Worm (Caenorhabditis elegans) whole organism, young adult: ENCODE measurements around the gene aps-1.

Experiments used
- B0019.2 ChIP-seq: fragments of 200-800 bp; sonication (Bioruptor generic); conservative IDR thresholded peaks from 2 replicates; pipeline ENCODE4 v1.3.6; 2022; ENCODE audit warnings: missing genetic modification reagents, missing genetic modification characterization, missing compliant biosample characterization
- C06A6.2 ChIP-seq: fragments of 200-800 bp; sonication (Bioruptor generic); conservative IDR thresholded peaks from 2 replicates; pipeline ENCODE4 v1.3.6; 2022; ENCODE audit warnings: missing genetic modification characterization, missing compliant biosample characterization
- C17E4.6 ChIP-seq: fragments of 200-800 bp; sonication (Bioruptor generic); IDR thresholded peaks from 2 replicates; pipeline ENCODE4 v1.3.6; 2022; ENCODE audit warnings: missing genetic modification reagents, missing genetic modification characterization, missing compliant biosample characterization
- F23B12.7 ChIP-seq: sonication (generic microtip); optimal IDR thresholded peaks from 2 replicates; lab custom pipeline; 2017; ENCODE audit warnings: missing genetic modification characterization, mild to moderate bottlenecking, missing compliant biosample characterization, antibody characterized with exemption, moderate library complexity; ENCODE audit not compliant: insufficient read depth
- F33H1.4 ChIP-seq: fragments of 200-800 bp; sonication (Bioruptor generic); IDR thresholded peaks from 2 replicates; pipeline ENCODE4 v1.3.6; 2022; ENCODE audit warnings: missing genetic modification reagents, missing genetic modification characterization, missing compliant biosample characterization
- F39B2.1 ChIP-seq: fragments of 200-800 bp; sonication (Bioruptor generic); IDR thresholded peaks from 2 replicates; pipeline ENCODE4 v1.3.6; 2022; ENCODE audit warnings: missing genetic modification reagents, missing genetic modification characterization, missing compliant biosample characterization
- F55B11.4 ChIP-seq: sonication (generic microtip); optimal IDR thresholded peaks from 2 replicates; lab custom pipeline; 2016; ENCODE audit warnings: missing compliant biosample characterization, missing genetic modification characterization, borderline replicate concordance; ENCODE audit not compliant: insufficient read depth
- F57A8.1 ChIP-seq: fragments of 200-800 bp; sonication (Bioruptor generic); optimal IDR thresholded peaks from 2 replicates; lab custom pipeline; 2018; ENCODE audit warnings: mild to moderate bottlenecking, missing genetic modification characterization, moderate library complexity, missing compliant biosample characterization
- K12H6.12 ChIP-seq: fragments of 200-800 bp; sonication (Bioruptor generic); optimal IDR thresholded peaks from 2 replicates; lab custom pipeline; 2018; ENCODE audit warnings: mild to moderate bottlenecking, missing genetic modification characterization, missing compliant biosample characterization
- T07F8.4 ChIP-seq: sonication (generic microtip); optimal IDR thresholded peaks from 2 replicates; lab custom pipeline; 2016; ENCODE audit warnings: mild to moderate bottlenecking, missing genetic modification characterization, moderate library complexity, missing compliant biosample characterization
- Y56A3A.18 ChIP-seq: fragments of 200-800 bp; sonication (Bioruptor generic); IDR thresholded peaks from 2 replicates; pipeline ENCODE4 v1.3.6; 2022; ENCODE audit warnings: missing genetic modification reagents, missing genetic modification characterization, missing compliant biosample characterization
- Y95B8A.8 ChIP-seq: fragments of 200-800 bp; sonication (Bioruptor generic); IDR thresholded peaks from 2 replicates; pipeline ENCODE4 v1.3.6; 2022; ENCODE audit warnings: missing genetic modification reagents, missing genetic modification characterization, missing compliant biosample characterization
- akir-1 ChIP-seq: fragments of 200-800 bp; sonication (Bioruptor generic); optimal IDR thresholded peaks from 2 replicates; lab custom pipeline; 2018; ENCODE audit warnings: mild to moderate bottlenecking, missing genetic modification characterization, moderate library complexity, missing compliant biosample characterization
- aptf-2 ChIP-seq: fragments of 200-800 bp; sonication (Bioruptor generic); conservative IDR thresholded peaks from 2 replicates; pipeline ENCODE4 v1.3.6; 2022; ENCODE audit warnings: missing genetic modification reagents, missing genetic modification characterization, missing compliant biosample characterization
- atf-7 ChIP-seq: sonication (generic microtip); optimal IDR thresholded peaks from 2 replicates; lab custom pipeline; 2017; ENCODE audit warnings: mild to moderate bottlenecking, missing genetic modification characterization, missing compliant biosample characterization
- bed-1 ChIP-seq: fragments of 200-800 bp; sonication (Bioruptor generic); IDR thresholded peaks from 2 replicates; pipeline ENCODE4 v1.3.6; 2022; ENCODE audit warnings: missing genetic modification reagents, missing genetic modification characterization, missing compliant biosample characterization
- ceh-58 ChIP-seq: fragments of 200-800 bp; sonication (Bioruptor generic); IDR thresholded peaks from 2 replicates; pipeline ENCODE4 v1.3.6; 2022; ENCODE audit warnings: missing genetic modification characterization, missing compliant biosample characterization
- die-1 ChIP-seq: sonication (generic microtip); optimal IDR thresholded peaks from 2 replicates; lab custom pipeline; 2016; ENCODE audit warnings: missing genotype, mild to moderate bottlenecking, missing genetic modification characterization, missing compliant biosample characterization
- egl-18 ChIP-seq: fragments of 200-800 bp; sonication (Bioruptor generic); IDR thresholded peaks from 2 replicates; pipeline ENCODE4 v1.3.6; 2022; ENCODE audit warnings: missing genetic modification reagents, missing genetic modification characterization, missing compliant biosample characterization
- egl-44 ChIP-seq: fragments of 200-800 bp; sonication (Bioruptor generic); IDR thresholded peaks from 2 replicates; pipeline ENCODE4 v1.3.6; 2022; ENCODE audit warnings: missing genetic modification reagents, missing genetic modification characterization, missing compliant biosample characterization
- egrh-3 ChIP-seq: fragments of 200-800 bp; sonication (Bioruptor generic); IDR thresholded peaks from 2 replicates; pipeline ENCODE4 v1.3.6; 2022; ENCODE audit warnings: missing genetic modification reagents, missing genetic modification characterization, missing compliant biosample characterization
- ets-4 ChIP-seq: fragments of 200-800 bp; sonication (Bioruptor generic); optimal IDR thresholded peaks from 2 replicates; lab custom pipeline; 2018; ENCODE audit warnings: mild to moderate bottlenecking, missing genetic modification characterization, missing compliant biosample characterization
- him-1 ChIP-seq: sonication (generic microtip); optimal IDR thresholded peaks from 2 replicates; lab custom pipeline; 2016; ENCODE audit warnings: missing genotype, missing genetic modification reagents, missing genetic modification characterization, missing compliant biosample characterization
- hlh-26 ChIP-seq: fragments of 200-800 bp; sonication (Bioruptor generic); conservative IDR thresholded peaks from 2 replicates; pipeline ENCODE4 v1.3.6; 2022; ENCODE audit warnings: missing genetic modification reagents, missing genetic modification characterization, missing compliant biosample characterization
- hmg-20 ChIP-seq: fragments of 200-800 bp; sonication (Bioruptor generic); IDR thresholded peaks from 2 replicates; pipeline ENCODE4 v1.3.6; 2022; ENCODE audit warnings: missing genetic modification reagents, missing genetic modification characterization, missing compliant biosample characterization
- hrde-1 ChIP-seq: sonication (generic microtip); optimal IDR thresholded peaks from 2 replicates; lab custom pipeline; 2016; ENCODE audit warnings: missing genetic modification characterization, mild to moderate bottlenecking, missing compliant biosample characterization, moderate library complexity, missing genotype, missing genetic modification reagents, borderline replicate concordance
- lin-26 ChIP-seq: fragments of 200-800 bp; sonication (Bioruptor generic); IDR thresholded peaks from 2 replicates; pipeline ENCODE4 v1.3.6; 2022; ENCODE audit warnings: missing genetic modification reagents, missing genetic modification characterization, missing compliant biosample characterization
- lin-40 ChIP-seq: sonication (generic microtip); optimal IDR thresholded peaks from 2 replicates; lab custom pipeline; 2016; ENCODE audit warnings: missing genetic modification characterization, mild to moderate bottlenecking, missing compliant biosample characterization, missing genotype, missing genetic modification reagents
- lin-54 ChIP-seq: fragments of 200-800 bp; sonication (Bioruptor generic); optimal IDR thresholded peaks from 2 replicates; lab custom pipeline; 2018; ENCODE audit warnings: mild to moderate bottlenecking, missing genetic modification characterization, missing compliant biosample characterization
- lir-1 ChIP-seq: fragments of 200-800 bp; sonication (Bioruptor generic); conservative IDR thresholded peaks from 2 replicates; pipeline ENCODE4 v1.3.6; 2022; ENCODE audit warnings: missing genetic modification reagents, missing genetic modification characterization, missing compliant biosample characterization
- lsy-27 ChIP-seq: sonication (generic microtip); optimal IDR thresholded peaks from 2 replicates; lab custom pipeline; 2017; ENCODE audit warnings: missing genetic modification characterization, mild to moderate bottlenecking, missing compliant biosample characterization, antibody characterized with exemption, missing genotype, borderline replicate concordance; ENCODE audit not compliant: insufficient read depth
- madf-10 ChIP-seq: sonication (generic microtip); optimal IDR thresholded peaks from 2 replicates; lab custom pipeline; 2016; ENCODE audit warnings: mild to moderate bottlenecking, missing genetic modification characterization, missing compliant biosample characterization
- mel-28 ChIP-seq: sonication (generic microtip); optimal IDR thresholded peaks from 2 replicates; lab custom pipeline; 2016; ENCODE audit warnings: borderline replicate concordance, mild to moderate bottlenecking, missing genetic modification characterization, missing compliant biosample characterization
- mxl-1 ChIP-seq: sonication (generic microtip); optimal IDR thresholded peaks from 2 replicates; lab custom pipeline; 2016; ENCODE audit warnings: missing genetic modification characterization, missing compliant biosample characterization
- nfya-1 ChIP-seq: sonication (generic microtip); optimal IDR thresholded peaks from 2 replicates; lab custom pipeline; 2017; ENCODE audit warnings: antibody characterized with exemption, missing compliant biosample characterization, missing genetic modification characterization, borderline replicate concordance; ENCODE audit not compliant: insufficient read depth
- nfya-2 ChIP-seq: fragments of 200-800 bp; sonication (Bioruptor generic); IDR thresholded peaks from 2 replicates; pipeline ENCODE4 v1.3.6; 2022; ENCODE audit warnings: missing genetic modification reagents, missing genetic modification characterization, missing compliant biosample characterization
- nfyb-1 ChIP-seq: fragments of 200-800 bp; sonication (Bioruptor generic); IDR thresholded peaks from 2 replicates; pipeline ENCODE4 v1.3.6; 2022; ENCODE audit warnings: missing genetic modification reagents, missing genetic modification characterization, missing compliant biosample characterization
- nhr-179 ChIP-seq: sonication (generic microtip); optimal IDR thresholded peaks from 2 replicates; lab custom pipeline; 2016; ENCODE audit warnings: mild to moderate bottlenecking, missing genetic modification characterization, missing compliant biosample characterization
- nhr-27 ChIP-seq: fragments of 200-800 bp; sonication (Bioruptor generic); optimal IDR thresholded peaks from 2 replicates; lab custom pipeline; 2018; ENCODE audit warnings: mild to moderate bottlenecking, missing genetic modification characterization, moderate library complexity, missing compliant biosample characterization
- nhr-80 ChIP-seq: sonication (generic microtip); optimal IDR thresholded peaks from 2 replicates; lab custom pipeline; 2016; ENCODE audit warnings: missing genetic modification characterization, missing compliant biosample characterization
- pbrm-1 ChIP-seq: fragments of 200-800 bp; sonication (Bioruptor generic); IDR thresholded peaks from 2 replicates; pipeline ENCODE4 v1.3.6; 2022; ENCODE audit warnings: missing genetic modification reagents, missing genetic modification characterization, missing compliant biosample characterization
- pha-4 ChIP-seq: fragments of 150-350 bp; sonication (generic microtip); optimal IDR thresholded peaks from 2 replicates; lab custom pipeline; 2014; ENCODE audit warnings: missing biosample characterization, missing genetic modification reagents, missing genetic modification characterization
- repo-1 ChIP-seq: sonication (generic microtip); optimal IDR thresholded peaks from 2 replicates; lab custom pipeline; 2017; ENCODE audit warnings: mild to moderate bottlenecking, missing genetic modification characterization, missing compliant biosample characterization
- sea-2 ChIP-seq: fragments of 200-800 bp; sonication (Bioruptor generic); IDR thresholded peaks from 2 replicates; pipeline ENCODE4 v1.3.6; 2022; ENCODE audit warnings: missing genetic modification characterization, missing compliant biosample characterization
- tbp1 ChIP-seq: fragments of 200-800 bp; sonication (Bioruptor generic); optimal IDR thresholded peaks from 2 replicates; lab custom pipeline; 2018; ENCODE audit warnings: mild to moderate bottlenecking, missing genetic modification characterization, missing compliant biosample characterization
- xnd-1 ChIP-seq: sonication (generic microtip); optimal IDR thresholded peaks from 2 replicates; lab custom pipeline; 2016; ENCODE audit warnings: missing genotype, missing genetic modification reagents, missing genetic modification characterization, missing compliant biosample characterization
- ztf-22 ChIP-seq: fragments of 200-800 bp; sonication (Bioruptor generic); optimal IDR thresholded peaks from 2 replicates; lab custom pipeline; 2018; ENCODE audit warnings: mild to moderate bottlenecking, missing genetic modification characterization, moderate library complexity, missing compliant biosample characterization
- ztf-28 ChIP-seq: fragments of 200-800 bp; sonication (Bioruptor generic); IDR thresholded peaks from 2 replicates; pipeline ENCODE4 v1.3.6; 2022; ENCODE audit warnings: missing genetic modification reagents, missing genetic modification characterization, missing compliant biosample characterization

aps-1 gene

DNA sequence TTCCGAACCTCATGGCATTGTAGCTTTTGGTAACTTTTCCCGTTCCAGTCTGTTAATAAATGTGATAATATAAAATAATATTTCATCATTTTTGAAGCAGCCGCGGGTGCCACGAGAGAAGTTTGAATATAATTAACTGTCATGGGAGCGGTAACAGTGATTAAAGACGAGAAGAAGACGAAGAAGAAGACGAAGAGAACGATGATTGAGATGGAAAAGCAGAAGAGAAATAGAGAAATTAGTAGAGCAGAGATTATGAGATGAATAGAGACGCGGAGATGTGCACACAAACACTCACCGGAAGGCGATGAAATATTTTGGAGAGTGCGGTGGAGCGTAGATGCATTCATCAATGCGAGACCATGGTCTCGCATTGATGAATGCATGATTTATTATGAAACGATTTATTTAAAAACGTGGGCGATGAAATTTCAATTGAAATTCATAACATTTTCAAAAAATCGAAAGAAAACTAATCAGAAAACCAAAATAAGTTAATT, 35.5 kb downstream of the aps-1 start, which contains the start of gene seip-1 (continued):
- TF ChIP-seq B0019.2 (GFP tag; lab: Robert Waterston, UW) (no peak), egrh-3 (GFP tag; lab: Robert Waterston, UW) (no peak), nhr-80 (tag; lab: Kevin White, UChicago) (peak; percentile 94), madf-10 (peak; percentile 24), him-1 (no peak), egl-44 (GFP tag; lab: Robert Waterston, UW) (0 out of 2 replicates have a peak, but pooled peaks have one; percentile 38), Y95B8A.8 (0 out of 2 replicates have a peak, but pooled peaks have one; percentile 57), lin-54 (GFP tag; lab: Kevin White, UChicago) (no peak), bed-1 (GFP tag; lab: Robert Waterston, UW) (no peak), repo-1 (tag; lab: Kevin White, UChicago) (no peak), die-1 (tag; lab: Kevin White, UChicago) (no peak), C06A6.2 (GFP tag; lab: Robert Waterston, UW) (no peak), akir-1 (GFP tag; lab: Kevin White, UChicago) (no peak), xnd-1 (tag; lab: Kevin White, UChicago) (no peak), lsy-27 (tag; lab: Kevin White, UChicago) (no peak), F39B2.1 (GFP tag; lab: Robert Waterston, UW) (no peak), hrde-1 (no peak), egl-18 (GFP tag; lab: Robert Waterston, UW) (no peak), atf-7 (tag; lab: Kevin White, UChicago) (no peak), Y56A3A.18 (GFP tag; lab: Robert Waterston, UW) (no peak), sea-2 (GFP tag; lab: Robert Waterston, UW) (no peak), tbp1 (no peak), lin-26 (no peak), lin-40 (tag; lab: Kevin White, UChicago) (no peak), ztf-22 (GFP tag; lab: Kevin White, UChicago) (no peak), nfyb-1 (GFP tag; lab: Robert Waterston, UW) (no peak), pha-4 (no peak), C17E4.6 (GFP tag; lab: Robert Waterston, UW) (no peak), hlh-26 (GFP tag; lab: Robert Waterston, UW) (no peak), mxl-1 (tag; lab: Kevin White, UChicago) (no peak), F33H1.4 (GFP tag; lab: Robert Waterston, UW) (no peak), nhr-179 (tag; lab: Kevin White, UChicago) (no peak), aptf-2 (no peak), nfya-1 (tag; lab: Kevin White, UChicago) (no peak), mel-28 (tag; lab: Kevin White, UChicago) (no peak), ets-4 (GFP tag; lab: Kevin White, UChicago) (no peak), ztf-28 (GFP tag; lab: Robert Waterston, UW) (no peak), T07F8.4 (no peak), nfya-2 (GFP tag; lab: Robert Waterston, UW) (no peak), F23B12.7 (tag; lab: Kevin White, UChicago) (peak; percentile 84), F55B11.4 (no peak), nhr-27 (tag; lab: Kevin White, UChicago) (no peak), pbrm-1 (GFP tag; lab: Robert Waterston, UW) (peak; percentile 55; the same call in 1 of the 2 replicates), lir-1 (0 out of 2 replicates have a peak, but pooled peaks have one; percentile 16), K12H6.12 (tag; lab: Kevin White, UChicago) (peak; percentile 36), F57A8.1 (GFP tag; lab: Kevin White, UChicago) (no peak), hmg-20 (no peak), ceh-58 (GFP tag; lab: Robert Waterston, UW) (no peak)
